Worm (Caenorhabditis elegans): ENCODE data around the gene C35D10.3.

C35D10.3 gene

DNA sequence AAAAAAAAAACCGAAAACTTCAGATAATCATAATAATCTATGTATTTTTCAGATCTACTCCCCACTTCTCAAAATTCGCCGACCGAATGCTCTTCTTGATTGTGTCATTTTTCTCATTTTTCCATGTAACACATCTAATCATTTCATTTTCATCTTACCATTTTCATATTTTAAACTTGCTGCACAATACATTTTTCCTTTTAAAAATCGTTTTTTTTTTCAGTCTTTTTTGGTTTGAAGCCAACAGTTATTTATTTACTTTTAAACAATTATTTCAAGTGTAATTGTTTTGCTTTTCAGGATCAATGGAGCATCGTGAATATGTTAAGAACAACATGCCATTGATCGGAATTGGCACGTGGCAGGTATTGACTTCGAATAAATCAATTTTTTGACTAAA lies 9.7 kb upstream of the C35D10.3 start, which contains the start of gene C35D10.6:
TSS of gene C35D10.6 (plus strand) at position 301 of the 400 bp plus-strand sequence.
- no peak for TF ChIP-seq F13C5.2 (tag; optimal IDR thresholded peaks at IDR 0.05)

DNA sequence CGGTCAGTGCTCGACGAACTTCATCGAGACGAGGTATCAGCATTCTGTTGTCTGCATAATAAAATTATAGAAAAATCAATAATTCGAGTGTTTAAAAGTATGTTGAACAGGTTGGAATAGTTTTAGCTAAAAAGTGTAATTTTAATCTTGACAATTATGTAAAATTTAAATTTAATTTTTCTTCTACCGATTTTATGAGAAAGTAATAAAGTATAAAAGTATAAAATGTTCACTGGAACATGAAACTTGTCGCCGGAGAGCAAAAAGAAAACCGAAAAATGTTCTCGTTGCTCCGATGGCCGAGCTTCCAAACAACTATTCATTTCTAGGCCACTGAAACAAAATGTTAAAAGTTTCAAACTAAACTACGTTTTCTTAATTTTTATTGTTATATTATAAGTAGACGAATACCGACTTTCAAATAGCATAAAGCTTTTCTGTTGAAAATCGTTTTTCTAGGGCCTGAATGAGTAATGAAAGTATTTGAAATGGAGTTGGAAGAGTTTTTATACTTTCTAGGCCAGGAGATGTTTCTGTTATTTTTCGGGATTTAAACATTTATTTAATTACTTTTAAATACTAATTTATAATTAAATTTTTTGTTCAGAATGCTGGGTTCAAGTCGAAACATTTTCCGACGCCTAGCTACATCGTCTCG lies 6.8 kb upstream of the C35D10.3 start, which contains the start of the genes C35D10.10 and C35D10.5:
TSS of gene C35D10.10 (minus strand) at position 51 of the 658 bp plus-strand sequence.
TSS of gene C35D10.5 (plus strand) at position 608 of the 658 bp plus-strand sequence.
- TF ChIP-seq scrt-1 (GFP tag; IDR thresholded peaks at IDR 0.05), result no peak
- no peak for TF ChIP-seq ama-1 (optimal IDR thresholded peaks at IDR 0.05)
- no peak for TF ChIP-seq flt-1 (GFP tag; IDR thresholded peaks at IDR 0.05)
- no peak for TF ChIP-seq tra-4 (tag; optimal IDR thresholded peaks at IDR 0.05)
- TF ChIP-seq ceh-36 (tag; optimal IDR thresholded peaks at IDR 0.05), result no peak
- TF ChIP-seq tbx-11 (GFP tag; IDR thresholded peaks at IDR 0.05), result no peak
- no peak for TF ChIP-seq F13C5.2 (tag; optimal IDR thresholded peaks at IDR 0.05)
- TF ChIP-seq ets-7 (tag; optimal IDR thresholded peaks at IDR 0.05), result no peak
- no peak for TF ChIP-seq tbx-37 (GFP tag; conservative IDR thresholded peaks at IDR 0.05)
- TF ChIP-seq ceh-13 (GFP tag; optimal IDR thresholded peaks at IDR 0.05), result no peak
- no peak for TF ChIP-seq B0310.2 (tag; optimal IDR thresholded peaks at IDR 0.05)
- TF ChIP-seq aly-1 (tag; optimal IDR thresholded peaks at IDR 0.05), result no peak
- no peak for TF ChIP-seq pes-1 (GFP tag; IDR thresholded peaks at IDR 0.05)
- no peak for TF ChIP-seq sea-1 (GFP tag; conservative IDR thresholded peaks at IDR 0.05)
- TF ChIP-seq hmg-4 (GFP tag; optimal IDR thresholded peaks at IDR 0.05), result no peak
- TF ChIP-seq hmbx-1 (tag; optimal IDR thresholded peaks at IDR 0.05), result no peak
- no peak for TF ChIP-seq hnd-1 (tag; optimal IDR thresholded peaks at IDR 0.05)

DNA sequence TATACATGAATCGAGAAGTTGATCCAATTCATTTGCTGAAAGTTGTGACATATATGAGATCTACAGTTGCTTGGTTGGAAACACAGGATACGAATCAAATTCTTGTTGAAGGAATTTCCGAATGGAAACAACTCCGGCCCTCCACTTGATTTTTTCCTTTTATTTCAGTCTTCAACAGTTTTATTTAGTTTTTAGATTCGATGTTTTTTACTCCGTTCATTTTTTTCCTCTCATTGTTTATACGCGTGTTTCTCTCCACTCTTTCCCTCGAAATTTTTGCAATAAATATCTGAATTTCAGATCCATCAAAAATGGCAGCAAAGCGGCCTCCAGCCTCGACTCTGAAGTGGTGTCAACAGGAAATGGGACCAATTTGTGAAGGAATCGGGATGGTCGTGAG lies 5.6 kb upstream of the C35D10.3 start, which contains the start of gene coq-8:
TSS of gene coq-8 (plus strand) at position 301 of the 400 bp plus-strand sequence.
- TF ChIP-seq hmg-4 (GFP tag; optimal IDR thresholded peaks at IDR 0.05), result no peak
- TF ChIP-seq ama-1 (optimal IDR thresholded peaks at IDR 0.05), result no peak
- TF ChIP-seq hmbx-1 (tag; optimal IDR thresholded peaks at IDR 0.05), result no peak
- TF ChIP-seq aly-1 (tag; optimal IDR thresholded peaks at IDR 0.05), result no peak
- no peak for TF ChIP-seq tbx-37 (GFP tag; conservative IDR thresholded peaks at IDR 0.05)
- TF ChIP-seq ets-7 (tag; optimal IDR thresholded peaks at IDR 0.05), result no peak
- no peak for TF ChIP-seq F13C5.2 (tag; optimal IDR thresholded peaks at IDR 0.05)
- no peak for TF ChIP-seq scrt-1 (GFP tag; IDR thresholded peaks at IDR 0.05)
- TF ChIP-seq ceh-13 (GFP tag; optimal IDR thresholded peaks at IDR 0.05), result no peak
- TF ChIP-seq pes-1 (GFP tag; IDR thresholded peaks at IDR 0.05), result no peak
- TF ChIP-seq B0310.2 (tag; optimal IDR thresholded peaks at IDR 0.05), result no peak
- no peak for TF ChIP-seq tbx-11 (GFP tag; IDR thresholded peaks at IDR 0.05)
- TF ChIP-seq flt-1 (GFP tag; IDR thresholded peaks at IDR 0.05), result no peak

DNA sequence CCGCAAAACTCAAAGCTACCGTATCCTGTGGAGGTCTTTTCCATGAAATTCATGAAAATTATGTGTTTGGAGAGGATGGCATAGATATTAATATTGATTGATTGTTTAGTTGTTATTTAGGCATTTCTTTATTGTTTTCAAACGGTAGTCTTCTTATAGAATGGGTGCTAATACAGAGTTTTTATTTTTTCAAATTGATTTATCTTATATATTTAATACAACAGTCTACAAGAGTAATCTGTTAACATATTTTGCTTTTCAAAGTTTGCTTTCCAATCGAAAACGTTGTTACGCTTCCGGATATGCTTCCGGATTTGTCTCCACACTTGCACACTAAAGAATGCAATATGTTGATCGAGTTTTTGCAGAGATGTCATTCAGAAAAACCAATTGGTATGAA lies 2.0 kb upstream of the C35D10.3 start, which contains the start of gene C35D10.17:
TSS of gene C35D10.17 (plus strand) at position 301 of the 400 bp plus-strand sequence.
- no peak for TF ChIP-seq ets-7 (tag; optimal IDR thresholded peaks at IDR 0.05)
- TF ChIP-seq tbx-11 (GFP tag; IDR thresholded peaks at IDR 0.05), result no peak
- TF ChIP-seq F13C5.2 (tag; optimal IDR thresholded peaks at IDR 0.05), result no peak
- no peak for TF ChIP-seq ceh-36 (tag; optimal IDR thresholded peaks at IDR 0.05)
- no peak for TF ChIP-seq scrt-1 (GFP tag; IDR thresholded peaks at IDR 0.05)
- no peak for TF ChIP-seq tra-4 (tag; optimal IDR thresholded peaks at IDR 0.05)
- no peak for TF ChIP-seq ceh-13 (GFP tag; optimal IDR thresholded peaks at IDR 0.05)

DNA sequence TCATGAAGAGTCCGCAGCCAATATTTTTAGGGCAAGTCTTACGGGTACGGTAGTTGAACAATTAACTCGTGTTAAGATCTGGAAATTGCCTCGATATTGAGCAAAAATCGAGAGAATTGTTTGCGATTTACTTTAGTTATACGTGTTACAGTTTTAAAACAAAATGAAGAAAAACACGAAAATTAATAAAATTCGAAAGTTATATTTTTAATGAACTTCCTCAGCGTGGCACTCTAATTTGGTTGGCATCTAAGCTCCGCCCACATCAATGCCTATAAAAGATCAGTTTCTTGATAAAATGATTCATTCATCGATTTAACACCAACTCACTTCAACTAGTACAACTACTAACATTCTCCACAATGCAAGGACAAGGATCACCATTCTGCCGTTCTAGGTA lies 1.8 kb downstream of the C35D10.3 start, which contains the start of gene gipc-1:
TSS of gene gipc-1 (plus strand) at position 301 of the 400 bp plus-strand sequence.
- no peak for TF ChIP-seq hmbx-1 (tag; optimal IDR thresholded peaks at IDR 0.05)
- TF ChIP-seq sea-1 (GFP tag; conservative IDR thresholded peaks at IDR 0.05), result no peak
- no peak for TF ChIP-seq B0310.2 (tag; optimal IDR thresholded peaks at IDR 0.05)

DNA sequence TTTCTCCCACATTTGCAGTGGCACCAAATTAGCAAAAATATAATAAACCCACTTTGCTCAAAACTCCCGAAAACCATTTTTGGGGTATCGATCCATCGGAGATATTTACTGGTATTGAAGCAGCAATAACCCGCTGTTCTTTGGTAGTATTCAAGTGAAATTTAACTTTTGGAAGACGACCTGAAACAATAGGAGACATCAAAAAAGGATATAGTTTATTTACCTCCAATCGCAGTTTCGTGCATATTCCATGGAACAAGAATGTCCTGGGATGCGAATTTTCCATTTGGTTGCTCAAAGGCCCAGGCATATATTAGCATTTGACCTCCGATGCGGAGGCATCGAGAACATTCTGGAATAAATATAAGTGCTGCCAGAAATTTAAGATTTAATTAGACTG lies 4.7 kb downstream of the C35D10.3 start:
- TF ChIP-seq ets-7 (tag; optimal IDR thresholded peaks at IDR 0.05), result no peak
- TF ChIP-seq hmg-4 (GFP tag; optimal IDR thresholded peaks at IDR 0.05), result no peak

DNA sequence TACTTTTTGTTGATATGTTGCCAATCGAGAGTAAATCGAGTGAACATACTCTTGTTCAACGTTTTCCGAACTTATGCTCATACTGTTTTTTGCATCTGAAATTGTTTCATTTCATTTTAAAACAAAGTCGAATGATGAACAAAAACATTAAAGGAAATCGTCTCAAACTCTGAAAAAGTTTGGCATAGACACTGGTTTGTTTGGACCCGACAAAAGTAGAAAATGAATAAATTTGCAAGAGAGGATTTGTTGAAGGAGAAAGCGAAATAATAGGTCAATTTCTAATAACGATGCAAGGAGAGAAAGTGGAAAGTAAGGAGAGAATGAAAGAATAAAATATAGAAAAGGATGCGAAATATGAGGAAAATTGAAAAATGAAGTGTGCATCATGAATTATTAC lies 6.0 kb downstream of the C35D10.3 start, which contains the start of gene C35D10.12:
TSS of gene C35D10.12 (minus strand) at position 101 of the 400 bp plus-strand sequence.
- TF ChIP-seq ama-1 (optimal IDR thresholded peaks at IDR 0.05), result no peak

DNA sequence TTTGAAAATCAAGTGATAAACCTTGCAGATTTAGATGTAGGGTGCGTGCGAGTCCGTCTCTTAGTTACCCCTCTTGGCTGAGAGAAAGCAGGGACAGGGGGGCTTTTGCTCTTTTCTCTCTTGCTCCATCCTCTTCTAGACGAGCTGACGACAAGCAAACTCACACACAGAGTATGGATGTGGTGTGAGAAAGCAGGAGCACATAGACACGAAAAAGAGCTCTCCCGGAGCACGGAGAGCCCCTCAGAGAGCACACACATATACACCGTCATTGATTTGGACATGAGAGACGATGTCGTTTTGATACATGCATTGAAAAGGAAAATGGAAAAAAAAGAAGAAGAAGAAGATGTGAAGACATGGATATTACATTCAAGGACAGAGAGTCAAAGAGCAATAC lies 6.9 kb downstream of the C35D10.3 start:
- TF ChIP-seq F13C5.2 (tag; optimal IDR thresholded peaks at IDR 0.05) (no peak), B0310.2 (tag; optimal IDR thresholded peaks at IDR 0.05) (no peak), tra-4 (tag; optimal IDR thresholded peaks at IDR 0.05) (no peak), hmbx-1 (tag; optimal IDR thresholded peaks at IDR 0.05) (no peak), hnd-1 (tag; optimal IDR thresholded peaks at IDR 0.05) (no peak), ceh-36 (tag; optimal IDR thresholded peaks at IDR 0.05) (no peak), pes-1 (GFP tag; IDR thresholded peaks at IDR 0.05) (no peak), tbx-37 (GFP tag; conservative IDR thresholded peaks at IDR 0.05) (no peak), flt-1 (GFP tag; IDR thresholded peaks at IDR 0.05) (no peak), ceh-13 (GFP tag; optimal IDR thresholded peaks at IDR 0.05) (no peak), ama-1 (optimal IDR thresholded peaks at IDR 0.05) (no peak), scrt-1 (GFP tag; IDR thresholded peaks at IDR 0.05) (no peak), aly-1 (tag; optimal IDR thresholded peaks at IDR 0.05) (no peak), hmg-4 (GFP tag; optimal IDR thresholded peaks at IDR 0.05) (no peak)

All from whole organism, early embryonic.